Fruit fly (Drosophila melanogaster): ENCODE measurements around the gene dmrt99B.
A peak's percentile ranks its signal among the peaks of the same experiment; 100 is the strongest.

dmrt99B gene

dm6 chr3R:29711434-29711833 is 19.0 kb downstream of the dmrt99B start (continued):
- TF ChIP-seq pita (GFP tag; optimal IDR thresholded peaks at IDR 0.05) (no peak), CG6654 (GFP tag; optimal IDR thresholded peaks at IDR 0.05) (no peak), zfh1 (GFP tag; IDR thresholded peaks at IDR 0.05) (peak; percentile 54; the same call in 2 of the 3 replicates), zfh2 (GFP tag; optimal IDR thresholded peaks at IDR 0.05) (no peak), CG9727 (GFP tag; optimal IDR thresholded peaks at IDR 0.05) (peak; percentile 5), CG6272 (GFP tag; IDR thresholded peaks at IDR 0.05) (no peak), sisA (GFP tag; IDR thresholded peaks at IDR 0.05) (peak; percentile 49), stc (GFP tag; IDR thresholded peaks at IDR 0.05) (no peak), CG1603 (tag; optimal IDR thresholded peaks at IDR 0.05) (peak; percentile 44), dmrt11E (tag; optimal IDR thresholded peaks at IDR 0.05) (peak; percentile 46), CG2712 (tag; optimal IDR thresholded peaks at IDR 0.05) (peak; percentile 14), grau (tag; optimal IDR thresholded peaks at IDR 0.05) (peak; percentile 0), Ada2b (GFP tag; IDR thresholded peaks at IDR 0.05) (0 out of 2 replicates have a peak, but pooled peaks have one; percentile 15), Dfd (GFP tag; optimal IDR thresholded peaks at IDR 0.05) (no peak), CG30431 (GFP tag; optimal IDR thresholded peaks at IDR 0.05) (peak; percentile 7), Vsx1 (GFP tag; optimal IDR thresholded peaks at IDR 0.05) (no peak), vvl (GFP tag; IDR thresholded peaks at IDR 0.05) (0 out of 2 replicates have a peak, but pooled peaks have one; percentile 17)

- TF ChIP-seq CG2875 (GFP tag; optimal IDR thresholded peaks at IDR 0.05), result no peak
- peak; percentile 71 for TF ChIP-seq D (optimal IDR thresholded peaks at IDR 0.05)
- no peak for TF ChIP-seq D (GFP tag; optimal IDR thresholded peaks at IDR 0.05)
- TF ChIP-seq org-1 (GFP tag; optimal IDR thresholded peaks at IDR 0.05), result no peak
- TF ChIP-seq CG13287 (GFP tag; IDR thresholded peaks at IDR 0.05; ENCODE audit: partially characterized antibody), result no peak
- TF ChIP-seq CG6791 (GFP tag; IDR thresholded peaks at IDR 0.05; ENCODE audit: partially characterized antibody), result no peak
- no peak for TF ChIP-seq CG8478 (optimal IDR thresholded peaks at IDR 0.05)
- no peak for TF ChIP-seq gem (tag; optimal IDR thresholded peaks at IDR 0.05)
- peak; percentile 92 for TF ChIP-seq CG2199 (GFP tag; IDR thresholded peaks at IDR 0.05)
- no peak for TF ChIP-seq zfh1 (GFP tag; IDR thresholded peaks at IDR 0.05)
These were observed 21.9 kb downstream of the dmrt99B start, which contains the start of gene Obp99d for dm6 chr3R:29714314-29714713. Obp99d (plus strand) TSS chr3R:29714505.

dm6 chr3R:29715277-29715676 is 22.9 kb downstream of the dmrt99B start, which contains the start of gene Dup99B:
Dup99B (minus strand) TSS chr3R:29715377.
- TF ChIP-seq Dad (GFP tag; optimal IDR thresholded peaks at IDR 0.05) (no peak), CG12942 (GFP tag; optimal IDR thresholded peaks at IDR 0.05) (no peak)

- TF ChIP-seq CG8089 (GFP tag; optimal IDR thresholded peaks at IDR 0.05), result no peak
- peak; percentile 48 for TF ChIP-seq Med (GFP tag)
- peak; percentile 46 for TF ChIP-seq sens (GFP tag)
- peak; percentile 34 for TF ChIP-seq CG8478 (optimal IDR thresholded peaks at IDR 0.05)
- no peak for TF ChIP-seq Oli (tag; optimal IDR thresholded peaks at IDR 0.05)
- TF ChIP-seq lov (optimal IDR thresholded peaks at IDR 0.05), result no peak
- TF ChIP-seq lov (GFP tag; IDR thresholded peaks at IDR 0.05), result 0 out of 3 replicates have a peak, but pooled peaks have one; percentile 14
- 0 out of 3 replicates have a peak, but pooled peaks have one; percentile 17 for TF ChIP-seq dysf (GFP tag; IDR thresholded peaks at IDR 0.05)
- no peak for TF ChIP-seq vnd (GFP tag; IDR thresholded peaks at IDR 0.05; ENCODE audit: partially characterized antibody)
- TF ChIP-seq CG8359 (GFP tag; optimal IDR thresholded peaks at IDR 0.05; ENCODE audit: borderline replicate concordance), result peak; percentile 33
- no peak for TF ChIP-seq caup (GFP tag; optimal IDR thresholded peaks at IDR 0.05; ENCODE audit: severe bottlenecking)
- peak; percentile 15 for TF ChIP-seq CG12219 (GFP tag; optimal IDR thresholded peaks at IDR 0.05)
- TF ChIP-seq h (optimal IDR thresholded peaks at IDR 0.05), result peak; percentile 70
- peak; percentile 28 for TF ChIP-seq NfI (GFP tag; optimal IDR thresholded peaks at IDR 0.05)
- no peak for TF ChIP-seq CG13296 (GFP tag; optimal IDR thresholded peaks at IDR 0.05)
- peak; percentile 71 for TF ChIP-seq CG10979 (tag; optimal IDR thresholded peaks at IDR 0.05)
- peak; percentile 15 for TF ChIP-seq Sox100B (GFP tag; optimal IDR thresholded peaks at IDR 0.05)
- no peak for TF ChIP-seq CG2129 (GFP tag; IDR thresholded peaks at IDR 0.05; ENCODE audit: partially characterized antibody)
- peak; percentile 1 for TF ChIP-seq CG11504 (tag; optimal IDR thresholded peaks at IDR 0.05)
These were observed 23.8 kb downstream of the dmrt99B start for dm6 chr3R:29716043-29716781.

All from whole organism, embryonic.